Fruit fly (Drosophila melanogaster) Kc167 (cell line): ENCODE results near the gene Tim9b.

ENCODE experiments used
- Myc ChIP-seq: fragments of >200 bp; optimal IDR thresholded peaks from 2 replicates; lab custom pipeline; 2017; ENCODE audit warnings: missing external identifiers
- Sin3A ChIP-seq: fragments of >200 bp; optimal IDR thresholded peaks from 2 replicates; lab custom pipeline; 2018; ENCODE audit warnings: missing external identifiers
- h ChIP-seq: fragments of >200 bp; optimal IDR thresholded peaks from 3 replicates; lab custom pipeline; 2018; ENCODE audit warnings: missing external identifiers
- insv ChIP-seq: fragments of >200 bp; optimal IDR thresholded peaks from 3 replicates; lab custom pipeline; 2018; ENCODE audit warnings: missing external identifiers
- psq ChIP-seq: fragments of >200 bp; optimal IDR thresholded peaks from 2 replicates; lab custom pipeline; 2017; ENCODE audit warnings: missing external identifiers
- ttk ChIP-seq: sonication (Bioruptor generic); optimal IDR thresholded peaks from 2 replicates; lab custom pipeline; 2017; ENCODE audit warnings: missing external identifiers

Tim9b gene

dm6 chrX:19613473-19613872, 4.9 kb downstream of the Tim9b start:
- no peak for TF ChIP-seq ttk
- TF ChIP-seq Myc, result no peak
- TF ChIP-seq Sin3A (lab: Kevin White, UChicago), result no peak
- TF ChIP-seq h, result no peak
- TF ChIP-seq psq (lab: Kevin White, UChicago), result no peak
- no peak for TF ChIP-seq insv (lab: Kevin White, UChicago)

DNA sequence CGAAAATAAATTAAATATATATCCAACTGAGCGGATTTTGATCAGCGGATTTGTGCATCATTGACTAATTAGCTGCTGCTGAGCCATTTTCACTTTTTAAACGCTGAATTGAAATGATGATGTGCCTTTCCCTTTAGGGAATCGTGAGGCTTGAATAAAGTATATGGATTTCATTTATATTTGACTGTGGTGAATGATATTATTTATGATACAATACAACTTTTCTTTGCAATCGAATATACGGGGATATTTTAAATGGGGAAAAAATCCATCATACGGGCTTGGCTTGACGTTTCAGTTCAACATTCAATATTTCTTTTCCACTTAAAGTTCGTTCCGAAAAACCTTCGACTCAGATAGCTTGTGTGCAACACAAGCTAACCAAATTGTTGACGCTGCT, 7.1 kb downstream of the Tim9b start, which contains the start of the genes Shawn and Tyler:
Gene Shawn, plus strand, starts transcription at position 301 of the 400 bp plus-strand sequence.
Gene Tyler, plus strand, starts transcription at position 301 of the 400 bp plus-strand sequence.
- TF ChIP-seq h (no peak), psq (lab: Kevin White, UChicago) (no peak), Myc (no peak), insv (lab: Kevin White, UChicago) (no peak), ttk (no peak)

dm6 chrX:19608042-19608609, 10.2 kb downstream of the Tim9b start:
- no peak for TF ChIP-seq Myc
- TF ChIP-seq Sin3A (lab: Kevin White, UChicago), result no peak
- no peak for TF ChIP-seq ttk
- no peak for TF ChIP-seq h
- no peak for TF ChIP-seq insv (lab: Kevin White, UChicago)
- TF ChIP-seq psq (lab: Kevin White, UChicago), result no peak

DNA sequence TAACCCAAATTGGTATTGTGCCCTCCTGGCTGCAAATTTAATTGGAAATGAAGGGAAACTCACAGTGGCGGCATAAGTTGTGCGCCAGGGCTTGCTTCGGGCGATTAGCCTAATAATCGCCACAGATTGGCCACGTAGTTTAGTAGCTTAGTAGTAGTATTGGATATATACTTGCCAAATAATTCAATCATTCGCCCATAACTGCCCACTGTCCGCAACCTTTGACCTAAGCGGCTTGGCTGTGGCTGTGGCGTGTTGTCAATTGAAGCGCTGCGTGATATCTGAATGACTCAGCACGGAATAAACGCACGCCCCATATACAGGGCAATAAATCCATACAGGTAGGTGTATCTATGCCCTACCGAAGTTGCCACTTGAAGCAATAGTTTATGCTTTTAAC, 11.4 kb downstream of the Tim9b start:
- TF ChIP-seq Myc, result no peak

- TF ChIP-seq psq (lab: Kevin White, UChicago) (no peak), h (no peak), ttk (no peak), Myc (no peak), insv (lab: Kevin White, UChicago) (no peak), Sin3A (lab: Kevin White, UChicago) (no peak)
Observed at dm6 chrX:19606558-19606957, 11.8 kb downstream of the Tim9b start.

DNA sequence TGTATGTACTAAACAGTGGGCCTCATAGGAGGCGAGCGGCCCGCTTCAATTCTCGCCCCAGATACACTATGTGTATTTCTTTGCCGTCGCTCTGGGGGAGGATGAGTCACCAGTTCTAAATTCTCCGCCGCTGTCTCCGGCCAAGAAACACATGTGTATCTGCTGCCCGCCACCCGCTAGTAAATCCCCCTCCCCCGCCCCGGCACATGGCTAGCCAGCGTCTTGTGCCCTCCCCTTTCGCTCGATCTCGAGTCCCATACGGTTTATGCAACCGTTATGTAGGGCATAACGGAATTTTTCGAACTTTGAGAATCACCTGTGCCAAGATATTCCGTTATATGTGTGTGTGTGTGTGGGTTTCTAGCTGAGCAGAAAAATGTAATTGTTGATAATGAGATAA, 12.4 kb downstream of the Tim9b start:
- TF ChIP-seq insv (lab: Kevin White, UChicago) (no peak), Sin3A (lab: Kevin White, UChicago) (no peak)

DNA sequence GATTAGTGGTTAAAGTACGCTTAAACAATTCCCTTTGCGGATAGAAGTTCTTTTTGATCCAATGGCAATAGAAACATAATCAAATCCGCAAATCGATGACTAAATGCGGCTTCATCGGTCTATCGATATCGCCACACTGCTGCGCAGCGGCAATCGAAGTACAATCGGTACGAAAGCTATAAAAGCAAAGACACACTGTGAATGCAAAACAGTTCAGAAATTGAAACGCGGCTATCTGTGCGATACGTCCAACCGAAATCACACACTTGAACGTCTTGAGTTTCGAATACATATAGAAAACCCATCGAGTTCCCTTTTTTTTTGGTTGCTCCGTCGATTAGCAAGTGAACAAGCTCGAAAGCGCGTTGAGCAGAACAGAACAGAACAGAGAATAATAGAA, 13.3 kb downstream of the Tim9b start, which contains the start of gene CG14207:
Gene CG14207, plus strand, starts transcription at position 203 of the 400 bp plus-strand sequence.
- no peak for TF ChIP-seq ttk
- TF ChIP-seq Sin3A (lab: Kevin White, UChicago), result no peak
- TF ChIP-seq insv (lab: Kevin White, UChicago), result no peak
- no peak for TF ChIP-seq Myc
- TF ChIP-seq psq (lab: Kevin White, UChicago), result no peak
- no peak for TF ChIP-seq h

- TF ChIP-seq Sin3A (lab: Kevin White, UChicago) (no peak), h (no peak), insv (lab: Kevin White, UChicago) (no peak), Myc (no peak), ttk (no peak), psq (lab: Kevin White, UChicago) (no peak)
Observed at dm6 chrX:19603953-19604352, 14.4 kb downstream of the Tim9b start.

dm6 chrX:19602483-19602882, 15.9 kb downstream of the Tim9b start:
- TF ChIP-seq h (no peak), Sin3A (lab: Kevin White, UChicago) (no peak), insv (lab: Kevin White, UChicago) (no peak), ttk (no peak), psq (lab: Kevin White, UChicago) (no peak), Myc (no peak)

DNA sequence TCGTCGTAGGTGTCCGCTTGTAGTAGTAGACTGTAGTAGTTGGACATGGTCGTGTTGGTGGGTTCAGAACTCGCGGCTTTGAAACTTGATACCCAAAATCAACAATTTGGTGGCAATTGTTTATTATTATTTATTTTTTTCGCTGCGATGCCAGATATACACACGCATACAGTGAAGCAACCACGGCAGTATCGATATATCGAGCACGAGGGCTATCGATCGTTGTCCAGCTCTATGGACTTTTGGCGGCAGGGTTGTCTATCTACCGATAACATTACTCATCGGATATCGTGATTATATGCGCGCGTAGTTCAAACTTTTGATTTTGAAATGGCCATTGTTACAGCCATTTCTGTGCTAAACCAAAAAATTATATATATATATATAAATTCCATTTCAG, 16.7 kb downstream of the Tim9b start, which contains the start of gene CG14220:
Gene CG14220, minus strand, starts transcription at position 208 of the 400 bp plus-strand sequence.
- TF ChIP-seq Sin3A (lab: Kevin White, UChicago), result no peak
- TF ChIP-seq insv (lab: Kevin White, UChicago), result no peak

DNA sequence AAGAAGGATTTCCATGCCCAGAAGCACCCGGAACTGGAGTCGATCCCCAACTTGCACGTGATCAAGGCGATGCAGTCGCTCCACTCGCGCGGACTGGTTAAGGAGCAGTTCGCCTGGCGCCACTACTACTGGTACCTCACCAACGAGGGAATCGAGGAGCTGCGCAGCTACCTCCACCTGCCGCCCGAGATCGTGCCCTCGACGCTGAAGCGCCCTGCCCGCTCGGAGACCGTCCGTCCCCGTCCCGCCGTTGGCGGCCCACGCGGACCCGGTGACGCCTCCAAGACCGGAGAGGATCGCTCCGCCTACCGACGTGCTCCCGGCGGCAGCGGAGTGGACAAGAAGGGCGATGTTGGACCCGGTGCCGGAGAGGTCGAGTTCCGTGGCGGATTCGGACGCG, 19.8 kb downstream of the Tim9b start:
- TF ChIP-seq Myc (no peak), h (no peak), ttk (no peak), psq (lab: Kevin White, UChicago) (no peak)

dm6 chrX:19597684-19598363, 20.5 kb downstream of the Tim9b start, which contains the start of gene RpS10b:
Gene RpS10b (plus strand): TSS chrX:19598031.
- no peak for TF ChIP-seq insv (lab: Kevin White, UChicago)
- TF ChIP-seq Sin3A (lab: Kevin White, UChicago), result no peak
- no peak for TF ChIP-seq h
- TF ChIP-seq psq (lab: Kevin White, UChicago), result no peak
- TF ChIP-seq Myc, result no peak
- no peak for TF ChIP-seq ttk

DNA sequence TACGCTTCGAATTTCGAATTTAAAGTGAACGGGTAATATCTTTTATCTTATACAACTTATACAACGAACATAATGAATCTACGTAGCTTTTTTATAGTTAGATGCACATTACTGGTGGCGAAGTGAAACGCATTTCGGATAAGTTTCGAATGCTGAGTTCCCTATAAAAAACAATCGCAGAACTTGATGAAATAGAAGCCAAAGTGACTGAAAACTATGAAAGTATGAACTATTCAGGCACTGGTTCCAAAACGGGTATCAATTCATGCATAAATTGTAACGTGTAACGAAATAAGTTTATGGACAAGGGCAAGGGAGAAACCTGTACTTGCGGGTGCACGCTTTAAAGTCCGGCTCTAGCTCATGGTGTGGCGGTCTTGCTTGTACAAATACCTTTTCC, 22.5 kb downstream of the Tim9b start:
- no peak for TF ChIP-seq Sin3A (lab: Kevin White, UChicago)
- no peak for TF ChIP-seq h
- TF ChIP-seq Myc, result no peak
- no peak for TF ChIP-seq insv (lab: Kevin White, UChicago)

- no peak for TF ChIP-seq psq (lab: Kevin White, UChicago)
- no peak for TF ChIP-seq insv (lab: Kevin White, UChicago)
- TF ChIP-seq Sin3A (lab: Kevin White, UChicago), result no peak
- TF ChIP-seq h, result no peak
- TF ChIP-seq ttk, result no peak
- no peak for TF ChIP-seq Myc
Observed at dm6 chrX:19592309-19592708, 26.0 kb downstream of the Tim9b start, which contains the start of gene CG14205. Gene CG14205 (plus strand): TSS chrX:19592609.
